Worm (Caenorhabditis elegans): ENCODE results near the gene srg-9.

The srg-9 gene

ce11 chrIII:6260115-6260514 lies 3.5 kb upstream of the srg-9 start, which contains the start of gene srg-2:
TSS of gene srg-2 (minus strand) at chrIII:6260215.
- no peak for TF ChIP-seq lsy-12 (tag; optimal IDR thresholded peaks at IDR 0.05)
- TF ChIP-seq ama-1 (optimal IDR thresholded peaks at IDR 0.05) = no peak
- TF ChIP-seq tbx-2 (tag; optimal IDR thresholded peaks at IDR 0.05) = no peak
- TF ChIP-seq R02D3.7 (tag; optimal IDR thresholded peaks at IDR 0.05) = no peak
- no peak for TF ChIP-seq egl-5 (tag; optimal IDR thresholded peaks at IDR 0.05)
- TF ChIP-seq snpc-4 (tag; optimal IDR thresholded peaks at IDR 0.05) = no peak
- TF ChIP-seq zag-1 (tag; optimal IDR thresholded peaks at IDR 0.05) = no peak
- no peak for TF ChIP-seq unc-39 (tag; optimal IDR thresholded peaks at IDR 0.05)
- TF ChIP-seq daf-12 (tag; optimal IDR thresholded peaks at IDR 0.05) = no peak
- TF ChIP-seq ZK546.5 (tag; optimal IDR thresholded peaks at IDR 0.05) = no peak
- no peak for TF ChIP-seq pqm-1 (tag; optimal IDR thresholded peaks at IDR 0.05)

DNA sequence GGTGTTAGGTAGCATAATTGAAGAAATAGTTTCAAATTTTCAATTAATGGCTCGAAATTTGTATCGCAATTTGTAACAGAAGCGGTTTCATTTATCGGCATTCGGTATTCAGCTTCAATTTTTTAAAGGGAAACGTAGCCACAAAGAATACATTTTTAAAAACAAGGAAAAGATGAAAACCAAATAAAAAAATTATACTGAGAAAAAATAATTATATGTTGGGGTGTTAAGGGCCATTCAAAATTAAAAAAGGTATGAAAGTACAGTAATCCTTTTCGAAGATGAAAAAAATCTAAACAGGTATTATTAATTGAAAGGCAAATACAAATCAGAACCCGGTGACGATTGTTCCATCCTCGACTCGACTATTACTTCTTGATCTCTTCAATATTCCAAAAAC lies 1.7 kb upstream of the srg-9 start, which contains the start of gene srg-1:
srg-1 (minus strand) TSS at position 101 of the 400 bp plus-strand sequence.
- TF ChIP-seq ceh-9 (tag; optimal IDR thresholded peaks at IDR 0.05) = no peak
- no peak for TF ChIP-seq zag-1 (tag; optimal IDR thresholded peaks at IDR 0.05)
- TF ChIP-seq skn-1 (tag; optimal IDR thresholded peaks at IDR 0.05) = no peak
- TF ChIP-seq snpc-4 (tag; optimal IDR thresholded peaks at IDR 0.05) = no peak
- TF ChIP-seq nhr-12 (tag; optimal IDR thresholded peaks at IDR 0.05) = no peak
- no peak for TF ChIP-seq nhr-23 (tag; optimal IDR thresholded peaks at IDR 0.05)
- TF ChIP-seq ceh-28 (tag; optimal IDR thresholded peaks at IDR 0.05) = no peak
- no peak for TF ChIP-seq nhr-25 (tag; optimal IDR thresholded peaks at IDR 0.05)
- TF ChIP-seq ceh-16 (tag; optimal IDR thresholded peaks at IDR 0.05) = no peak
- TF ChIP-seq lin-39 (tag; optimal IDR thresholded peaks at IDR 0.05) = no peak
- no peak for TF ChIP-seq elt-3 (tag; optimal IDR thresholded peaks at IDR 0.05)
- TF ChIP-seq eor-1 (tag; optimal IDR thresholded peaks at IDR 0.05) = no peak
- TF ChIP-seq R02D3.7 (tag; optimal IDR thresholded peaks at IDR 0.05) = no peak
- TF ChIP-seq lin-15B (tag; optimal IDR thresholded peaks at IDR 0.05) = no peak
- TF ChIP-seq egl-27 (tag; optimal IDR thresholded peaks at IDR 0.05) = no peak
- no peak for TF ChIP-seq ZK546.5 (tag; optimal IDR thresholded peaks at IDR 0.05)

DNA sequence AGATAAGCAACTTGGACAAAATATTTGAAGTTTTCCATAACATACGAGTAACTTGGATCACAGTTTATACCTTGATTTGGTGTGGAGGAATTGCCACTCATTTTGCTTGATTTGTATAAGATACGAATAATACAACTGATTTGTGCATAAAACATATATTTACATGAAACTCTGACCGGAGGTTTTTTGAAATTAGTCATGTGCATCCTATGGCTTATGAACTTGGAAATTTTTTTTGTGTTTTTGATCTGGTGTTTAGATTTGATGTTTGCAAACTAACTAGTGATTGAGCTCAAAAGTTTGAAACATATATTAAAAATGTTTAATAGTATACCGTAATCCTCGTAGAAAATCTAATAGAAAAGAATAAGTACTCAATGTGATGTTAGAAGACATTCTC lies 1.8 kb downstream of the srg-9 start, which contains the start of gene srg-8:
srg-8 (minus strand) TSS at position 101 of the 400 bp plus-strand sequence.
- TF ChIP-seq nfya-1 (tag; optimal IDR thresholded peaks at IDR 0.05; ENCODE audit: insufficient read depth) (no peak), nhr-23 (tag; optimal IDR thresholded peaks at IDR 0.05) (no peak), ceh-9 (tag; optimal IDR thresholded peaks at IDR 0.05) (no peak), unc-39 (tag; optimal IDR thresholded peaks at IDR 0.05) (no peak), elt-2 (tag; optimal IDR thresholded peaks at IDR 0.05) (no peak), egl-5 (tag; optimal IDR thresholded peaks at IDR 0.05) (no peak), nhr-67 (tag; optimal IDR thresholded peaks at IDR 0.05) (no peak), hmg-11 (tag; optimal IDR thresholded peaks at IDR 0.05) (no peak), daf-12 (tag; optimal IDR thresholded peaks at IDR 0.05) (no peak), elt-3 (tag; optimal IDR thresholded peaks at IDR 0.05) (no peak), fkh-10 (GFP tag; optimal IDR thresholded peaks at IDR 0.05) (no peak), elt-1 (tag; optimal IDR thresholded peaks at IDR 0.05) (no peak), nhr-28 (tag; optimal IDR thresholded peaks at IDR 0.05) (no peak), pha-4 (tag; optimal IDR thresholded peaks at IDR 0.05) (no peak), nhr-43 (tag; optimal IDR thresholded peaks at IDR 0.05; ENCODE audit: poor library complexity, severe bottlenecking) (no peak), nhr-77 (tag; optimal IDR thresholded peaks at IDR 0.05) (no peak), R02D3.7 (tag; optimal IDR thresholded peaks at IDR 0.05) (no peak), pqm-1 (tag; optimal IDR thresholded peaks at IDR 0.05) (no peak)

- TF ChIP-seq lin-15B (tag; optimal IDR thresholded peaks at IDR 0.05) (no peak), lin-39 (tag; optimal IDR thresholded peaks at IDR 0.05) (no peak), unc-39 (tag; optimal IDR thresholded peaks at IDR 0.05) (no peak), ama-1 (optimal IDR thresholded peaks at IDR 0.05) (no peak), ceh-82 (tag; optimal IDR thresholded peaks at IDR 0.05) (no peak), jun-1 (tag; optimal IDR thresholded peaks at IDR 0.05) (no peak), elt-2 (tag; optimal IDR thresholded peaks at IDR 0.05) (no peak), fos-1 (tag; optimal IDR thresholded peaks at IDR 0.05) (no peak), mdl-1 (tag; optimal IDR thresholded peaks at IDR 0.05) (no peak), zag-1 (tag; optimal IDR thresholded peaks at IDR 0.05) (no peak), snpc-4 (tag; optimal IDR thresholded peaks at IDR 0.05) (no peak), nhr-76 (tag; optimal IDR thresholded peaks at IDR 0.05) (no peak)
Measured at ce11 chrIII:6251511-6251910, 5.1 kb downstream of the srg-9 start, which contains the start of gene amdh-1. TSS of gene amdh-1 (plus strand) at chrIII:6251811.

Data from whole organism, L3 larva.